Worm (Caenorhabditis elegans): Measurements from ENCODE around the gene Y59E9AL.8.

The Y59E9AL.8 gene

ce11 chrIV:5206716-5207115 lies 17.4 kb downstream of the Y59E9AL.8 start:
- TF ChIP-seq che-1 (tag; optimal IDR thresholded peaks at IDR 0.05) (no peak), T23F11.4 (GFP tag; optimal IDR thresholded peaks at IDR 0.05) (no peak), ztf-16 (tag; optimal IDR thresholded peaks at IDR 0.05) (no peak), ceh-9 (tag; optimal IDR thresholded peaks at IDR 0.05) (no peak), F13H6.1 (tag; optimal IDR thresholded peaks at IDR 0.05) (no peak), ets-4 (tag; optimal IDR thresholded peaks at IDR 0.05) (no peak), ahr-1 (tag; optimal IDR thresholded peaks at IDR 0.05) (no peak), pag-3 (tag; optimal IDR thresholded peaks at IDR 0.05; ENCODE audit: borderline replicate concordance) (no peak)

- no peak for TF ChIP-seq ref-2 (tag; optimal IDR thresholded peaks at IDR 0.05)
- TF ChIP-seq hlh-15 (tag; optimal IDR thresholded peaks at IDR 0.05) = no peak
- TF ChIP-seq ceh-45 (GFP tag; IDR thresholded peaks at IDR 0.05) = no peak
- no peak for TF ChIP-seq madf-2 (tag; optimal IDR thresholded peaks at IDR 0.05)
- TF ChIP-seq unc-3 (GFP tag; conservative IDR thresholded peaks at IDR 0.05) = no peak
- TF ChIP-seq unc-3 (tag; optimal IDR thresholded peaks at IDR 0.05) = no peak
Observed at ce11 chrIV:5204573-5204972, 19.6 kb downstream of the Y59E9AL.8 start, which contains the start of gene tni-4. TSS of gene tni-4 (plus strand) at chrIV:5204591.

ce11 chrIV:5202575-5202974 lies 21.6 kb downstream of the Y59E9AL.8 start:
- TF ChIP-seq ceh-14 (tag; optimal IDR thresholded peaks at IDR 0.05) = no peak
- no peak for TF ChIP-seq ceh-24 (tag; optimal IDR thresholded peaks at IDR 0.05)

ce11 chrIV:5200813-5201212 lies 23.3 kb downstream of the Y59E9AL.8 start:
- TF ChIP-seq unc-55 (GFP tag; optimal IDR thresholded peaks at IDR 0.05) (no peak), K09A11.1 (tag; optimal IDR thresholded peaks at IDR 0.05; ENCODE audit: insufficient read depth) (no peak), dmd-4 (tag; optimal IDR thresholded peaks at IDR 0.05; ENCODE audit: borderline replicate concordance) (no peak), ztf-16 (tag; optimal IDR thresholded peaks at IDR 0.05) (no peak), hlh-15 (tag; optimal IDR thresholded peaks at IDR 0.05) (no peak)

- TF ChIP-seq ceh-34 (tag; optimal IDR thresholded peaks at IDR 0.05) = no peak
- no peak for TF ChIP-seq dmd-4 (tag; optimal IDR thresholded peaks at IDR 0.05; ENCODE audit: borderline replicate concordance)
- no peak for TF ChIP-seq sdc-2 (tag; optimal IDR thresholded peaks at IDR 0.05)
Observed at ce11 chrIV:5195531-5195930, 28.6 kb downstream of the Y59E9AL.8 start, which contains the start of gene gpa-18. TSS of gene gpa-18 (minus strand) at chrIV:5195631.

- no peak for TF ChIP-seq hlh-6 (tag; optimal IDR thresholded peaks at IDR 0.05)
- TF ChIP-seq C08G9.2 (tag; optimal IDR thresholded peaks at IDR 0.05) = peak; percentile 20
Observed at ce11 chrIV:5188051-5188450, 36.1 kb downstream of the Y59E9AL.8 start.

ce11 chrIV:5186480-5187205 lies 37.5 kb downstream of the Y59E9AL.8 start, which contains the start of the genes W03F8.6 and mtrf-1L:
TSS of gene W03F8.6 (minus strand) at chrIV:5186580.
TSS of gene mtrf-1L (plus strand) at chrIV:5187155.
- TF ChIP-seq Y22D7AL.16 (tag; optimal IDR thresholded peaks at IDR 0.05) = no peak
- TF ChIP-seq pag-3 (tag; optimal IDR thresholded peaks at IDR 0.05; ENCODE audit: borderline replicate concordance) = no peak
- no peak for TF ChIP-seq madf-2 (tag; optimal IDR thresholded peaks at IDR 0.05)
- TF ChIP-seq C38D4.7 (GFP tag; optimal IDR thresholded peaks at IDR 0.05) = no peak
- TF ChIP-seq sox-2 (GFP tag; IDR thresholded peaks at IDR 0.05) = no peak
- TF ChIP-seq pros-1 (tag; optimal IDR thresholded peaks at IDR 0.05) = no peak

- TF ChIP-seq K09A11.1 (tag; optimal IDR thresholded peaks at IDR 0.05; ENCODE audit: insufficient read depth) = no peak
- TF ChIP-seq ref-2 (tag; optimal IDR thresholded peaks at IDR 0.05) = peak; percentile 69
- TF ChIP-seq K02D7.2 (tag; optimal IDR thresholded peaks at IDR 0.05) = peak; percentile 37
- TF ChIP-seq nhr-11 (tag; optimal IDR thresholded peaks at IDR 0.05) = no peak
- peak; percentile 83 for TF ChIP-seq ceh-30 (tag; optimal IDR thresholded peaks at IDR 0.05)
- TF ChIP-seq hlh-8 (tag; optimal IDR thresholded peaks at IDR 0.05) = no peak
- TF ChIP-seq sox-4 (tag; optimal IDR thresholded peaks at IDR 0.05) = no peak
- TF ChIP-seq C38D4.7 (GFP tag; optimal IDR thresholded peaks at IDR 0.05) = no peak
- no peak for TF ChIP-seq sox-2 (GFP tag; IDR thresholded peaks at IDR 0.05)
- no peak for TF ChIP-seq pag-3 (tag; optimal IDR thresholded peaks at IDR 0.05; ENCODE audit: borderline replicate concordance)
- TF ChIP-seq C08G9.2 (tag; optimal IDR thresholded peaks at IDR 0.05) = peak; percentile 8
- no peak for TF ChIP-seq ceh-22 (tag; optimal IDR thresholded peaks at IDR 0.05)
- no peak for TF ChIP-seq F13H6.1 (tag; optimal IDR thresholded peaks at IDR 0.05)
- TF ChIP-seq zip-5 (tag; optimal IDR thresholded peaks at IDR 0.05) = peak; percentile 12
- TF ChIP-seq fax-1 (tag; optimal IDR thresholded peaks at IDR 0.05) = no peak
- TF ChIP-seq T23F11.4 (GFP tag; optimal IDR thresholded peaks at IDR 0.05) = peak; percentile 29
- TF ChIP-seq hlh-13 (GFP tag; optimal IDR thresholded peaks at IDR 0.05) = no peak
- peak; percentile 26 for TF ChIP-seq lin-11 (tag; optimal IDR thresholded peaks at IDR 0.05)
Observed at ce11 chrIV:5183755-5184166, 40.4 kb downstream of the Y59E9AL.8 start, which contains the start of gene W03F8.4. TSS of gene W03F8.4 (plus strand) at chrIV:5184123.
